Fruit fly (Drosophila melanogaster) Kc167 (cell line): ENCODE measurements around the gene CG17375.

Experiments used
- h ChIP-seq: fragments of >200 bp; optimal IDR thresholded peaks from 3 replicates; lab custom pipeline; 2018; ENCODE audit warnings: missing external identifiers
- ttk ChIP-seq: sonication (Bioruptor generic); optimal IDR thresholded peaks from 2 replicates; lab custom pipeline; 2017; ENCODE audit warnings: missing external identifiers

dm6 chr2L:6785583-6785982 is 20.0 kb downstream of the CG17375 start:
- no peak for TF ChIP-seq h (lab: Kevin White, UChicago)
- TF ChIP-seq ttk (lab: Kevin White, UChicago): no peak
